Worm (Caenorhabditis elegans) whole organism, late embryonic: ENCODE data around the gene T13H5.8.

Experiments used
- ceh-19 ChIP-seq: fragments of 200-800 bp; sonication (Bioruptor generic); optimal IDR thresholded peaks from 2 replicates; lab custom pipeline; 2018; ENCODE audit warnings: mild to moderate bottlenecking, missing genetic modification characterization, missing compliant biosample characterization
- dmd-4 ChIP-seq: sonication (generic microtip); optimal IDR thresholded peaks from 2 replicates; lab custom pipeline; 2016; ENCODE audit warnings: borderline replicate concordance, missing genetic modification characterization, missing compliant biosample characterization
- fkh-10 ChIP-seq: fragments of 150-350 bp; optimal IDR thresholded peaks from 2 replicates; lab custom pipeline; 2014; ENCODE audit warnings: missing biosample characterization, missing genetic modification reagents, missing genetic modification characterization
- hlh-8 ChIP-seq: sonication (generic microtip); optimal IDR thresholded peaks from 2 replicates; lab custom pipeline; 2016; ENCODE audit warnings: missing genotype, missing genetic modification characterization, missing compliant biosample characterization
- nhr-11 ChIP-seq: fragments of 150-350 bp; optimal IDR thresholded peaks from 2 replicates; lab custom pipeline; 2014; ENCODE audit warnings: missing biosample characterization, missing genetic modification characterization
- nhr-232 ChIP-seq: sonication (generic microtip); optimal IDR thresholded peaks from 2 replicates; lab custom pipeline; 2016; ENCODE audit warnings: missing genetic modification characterization, missing compliant biosample characterization
- rnt-1 ChIP-seq: sonication (generic microtip); optimal IDR thresholded peaks from 2 replicates; lab custom pipeline; 2016; ENCODE audit warnings: missing genetic modification characterization, missing compliant biosample characterization
- sdc-2 ChIP-seq: sonication (generic microtip); optimal IDR thresholded peaks from 2 replicates; lab custom pipeline; 2016; ENCODE audit warnings: missing genotype, missing genetic modification characterization, missing compliant biosample characterization
- zip-5 ChIP-seq: sonication (generic microtip); optimal IDR thresholded peaks from 2 replicates; lab custom pipeline; 2016; ENCODE audit warnings: missing genetic modification characterization, missing compliant biosample characterization

- TF ChIP-seq zip-5 (no peak), nhr-11 (tag; lab: Kevin White, UChicago) (no peak), hlh-8 (tag; lab: Kevin White, UChicago) (no peak), sdc-2 (tag; lab: Kevin White, UChicago) (no peak), nhr-232 (tag; lab: Kevin White, UChicago) (no peak), dmd-4 (tag; lab: Kevin White, UChicago) (no peak), ceh-19 (GFP tag; lab: Kevin White, UChicago) (no peak), fkh-10 (no peak), rnt-1 (no peak)
Measured at ce11 chrII:8566806-8567266, 48.5 kb downstream of the T13H5.8 start, which contains the start of gene F54C9.3.
